Worm (Caenorhabditis elegans) whole organism, young adult: Measurements from ENCODE around the gene nsy-1.

Experiments
- ccch-3 ChIP-seq: fragments of 200-800 bp; sonication (Bioruptor generic); optimal IDR thresholded peaks from 2 replicates; lab custom pipeline; 2018; ENCODE audit warnings: mild to moderate bottlenecking, missing genetic modification characterization, missing compliant biosample characterization
- die-1 ChIP-seq: sonication (generic microtip); optimal IDR thresholded peaks from 2 replicates; lab custom pipeline; 2016; ENCODE audit warnings: missing genotype, mild to moderate bottlenecking, missing genetic modification characterization, missing compliant biosample characterization
- nfya-2 ChIP-seq: fragments of 200-800 bp; sonication (Bioruptor generic); IDR thresholded peaks from 2 replicates; pipeline ENCODE4 v1.3.6; 2022; ENCODE audit warnings: missing genetic modification reagents, missing genetic modification characterization, missing compliant biosample characterization

ce11 chrII:5057315-5057714 lies 34.8 kb downstream of the nsy-1 start:
- peak; percentile 15 for TF ChIP-seq die-1 (tag; lab: Kevin White, UChicago)
- TF ChIP-seq nfya-2 (GFP tag; lab: Robert Waterston, UW) = no peak
- TF ChIP-seq ccch-3 (GFP tag; lab: Kevin White, UChicago) = no peak
